Fruit fly (Drosophila melanogaster) Kc167 (cell line): ENCODE data around the gene Samuel.

Source experiments
- Myc ChIP-seq: fragments of >200 bp; optimal IDR thresholded peaks from 2 replicates; lab custom pipeline; 2017; ENCODE audit warnings: missing external identifiers
- Sin3A ChIP-seq: fragments of >200 bp; optimal IDR thresholded peaks from 2 replicates; lab custom pipeline; 2018; ENCODE audit warnings: missing external identifiers
- insv ChIP-seq: fragments of >200 bp; optimal IDR thresholded peaks from 3 replicates; lab custom pipeline; 2018; ENCODE audit warnings: missing external identifiers
- psq ChIP-seq: fragments of >200 bp; optimal IDR thresholded peaks from 2 replicates; lab custom pipeline; 2017; ENCODE audit warnings: missing external identifiers

dm6 chr2L:11021606-11022005, 45.2 kb downstream of the Samuel start:
- TF ChIP-seq psq (no peak), Myc (lab: Kevin White, UChicago) (no peak), Sin3A (lab: Kevin White, UChicago) (no peak), insv (lab: Kevin White, UChicago) (no peak)
